Fruit fly (Drosophila melanogaster) S2 (cell line): Measurements from ENCODE around the gene RpL30.

Experiments
- CG8478 ChIP-seq: fragments of >200 bp; optimal IDR thresholded peaks from 2 replicates; lab custom pipeline; 2018
- CTCF ChIP-seq, 2 experiments: fragments of >200 bp; optimal IDR thresholded peaks; 2 replicates each; lab custom pipeline; 2018

DNA sequence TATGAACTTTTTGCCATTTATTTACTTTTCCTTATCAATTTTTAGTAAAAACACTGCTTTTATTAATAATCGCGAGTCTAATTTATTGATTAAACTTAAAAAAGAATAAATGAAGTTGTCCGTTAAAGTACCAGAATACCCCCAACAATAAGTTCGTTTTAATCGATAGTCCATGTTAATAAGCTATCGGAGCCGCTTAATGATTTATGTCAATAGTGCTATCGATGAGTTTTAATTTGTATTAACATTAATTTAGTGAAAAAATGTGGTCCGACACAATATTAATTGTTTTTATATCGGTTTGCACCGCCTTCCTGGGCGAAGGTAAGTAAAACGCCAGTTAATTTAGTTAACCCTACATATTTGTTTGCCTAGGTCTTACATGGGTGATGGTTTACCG is 39.8 kb upstream of the RpL30 start, which contains the start of gene CG10470:
- TF ChIP-seq CTCF (optimal IDR thresholded peaks at IDR 0.05; lab: Kevin White, UChicago) (no peak), CG8478 (lab: Kevin White, UChicago) (no peak)
